Worm (Caenorhabditis elegans) whole organism, L3 larva: Measurements from ENCODE around the gene K03A11.5.

ENCODE experiments used
- ZK546.5 ChIP-seq: sonication (generic microtip); optimal IDR thresholded peaks from 2 replicates; lab custom pipeline; 2017; ENCODE audit warnings: missing biosample characterization, missing genetic modification characterization
- elt-1 ChIP-seq: fragments of 150-350 bp; optimal IDR thresholded peaks from 2 replicates; lab custom pipeline; 2014; ENCODE audit warnings: missing biosample characterization, missing genetic modification characterization
- jun-1 ChIP-seq: fragments of 150-350 bp; optimal IDR thresholded peaks from 2 replicates; lab custom pipeline; 2014; ENCODE audit warnings: missing biosample characterization, missing genetic modification reagents, missing genetic modification characterization
- nhr-12 ChIP-seq: fragments of 150-350 bp; optimal IDR thresholded peaks from 2 replicates; lab custom pipeline; 2014; ENCODE audit warnings: missing biosample characterization, missing genetic modification characterization
- sea-2 ChIP-seq: fragments of 150-350 bp; sonication (generic microtip); optimal IDR thresholded peaks from 4 replicates; lab custom pipeline; 2014; ENCODE audit warnings: missing biosample characterization, missing genetic modification reagents, missing genetic modification characterization
- tbx-2 ChIP-seq: sonication (generic microtip); optimal IDR thresholded peaks from 2 replicates; lab custom pipeline; 2016; ENCODE audit warnings: mild to moderate bottlenecking, missing genetic modification characterization, missing compliant biosample characterization
- unc-62 ChIP-seq: fragments of 150-350 bp; sonication (generic microtip); optimal IDR thresholded peaks from 4 replicates; lab custom pipeline; 2014; ENCODE audit warnings: missing biosample characterization, missing genetic modification reagents, missing genetic modification characterization
- ztf-4 ChIP-seq: fragments of 150-350 bp; optimal IDR thresholded peaks from 2 replicates; lab custom pipeline; 2014; ENCODE audit warnings: missing biosample characterization, missing genetic modification characterization

DNA sequence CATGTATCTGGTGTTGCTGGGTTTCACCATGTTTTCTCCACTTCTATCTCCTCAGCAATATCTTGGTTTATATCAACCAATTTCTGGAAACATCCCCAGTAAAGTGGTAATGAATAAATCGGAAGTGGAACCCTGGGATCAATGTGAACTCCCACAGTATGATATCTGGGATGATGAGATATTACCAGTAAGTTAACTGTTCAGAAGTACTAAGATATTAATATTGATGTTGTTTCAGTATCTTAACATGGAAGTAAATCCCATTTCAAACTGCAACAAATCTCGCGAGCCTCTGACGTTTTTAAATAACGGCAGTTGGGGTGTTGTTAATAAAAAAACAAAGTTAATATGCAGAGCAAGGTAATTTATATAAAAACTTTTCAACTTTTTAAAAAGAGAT, 27.9 kb downstream of the K03A11.5 start:
- TF ChIP-seq elt-1 (tag; lab: Kevin White, UChicago) (no peak), nhr-12 (no peak), ztf-4 (no peak), unc-62 (no peak), ZK546.5 (tag; lab: Kevin White, UChicago) (no peak), tbx-2 (no peak), jun-1 (no peak), sea-2 (GFP tag; lab: Kevin White, UChicago) (no peak)
